Fruit fly (Drosophila melanogaster) whole organism, adult: ENCODE measurements around the gene CG46457.

Source experiments
- CG12768 ChIP-seq: fragments of 200-800 bp; sonication (Bioruptor generic); optimal IDR thresholded peaks from 2 replicates; lab custom pipeline; 2017; ENCODE audit warnings: missing biosample characterization, missing genetic modification characterization, mild to moderate bottlenecking, moderate library complexity, missing genetic modification reagents
- CG1620 ChIP-seq: fragments of 200-800 bp; sonication (Bioruptor generic); optimal IDR thresholded peaks from 2 replicates; lab custom pipeline; 2016; ENCODE audit warnings: missing biosample characterization, missing genetic modification characterization

DNA sequence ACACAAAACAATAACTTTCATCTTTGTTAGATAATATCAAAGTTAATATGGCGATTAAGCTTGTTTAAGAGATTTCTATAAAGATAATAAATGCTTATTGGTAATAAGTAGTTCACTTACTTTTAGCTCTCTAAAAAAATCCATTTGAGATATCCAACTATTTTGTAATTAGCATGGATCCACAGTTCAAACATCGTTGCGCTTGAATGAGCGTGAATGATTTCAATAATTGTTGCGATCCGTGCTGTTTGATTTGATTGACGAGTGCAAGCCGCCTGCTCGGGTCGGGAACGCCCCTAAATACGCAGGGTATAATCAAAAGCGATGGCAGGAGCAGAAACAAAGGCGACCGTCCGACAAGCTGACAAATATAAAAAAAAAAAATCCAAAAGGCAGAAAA, 2.5 kb downstream of the CG46457 start:
- TF ChIP-seq CG12768 (GFP tag; lab: Kevin White, UChicago) (no peak), CG1620 (no peak)
